Worm (Caenorhabditis elegans) whole organism, L3 larva: Measurements from ENCODE around the gene F13E9.11.

Experiments used
- R02D3.7 ChIP-seq: fragments of 150-350 bp; optimal IDR thresholded peaks from 2 replicates; lab custom pipeline; 2014; ENCODE audit warnings: missing biosample characterization, missing genetic modification characterization
- ceh-9 ChIP-seq: sonication (generic microtip); optimal IDR thresholded peaks from 2 replicates; lab custom pipeline; 2018; ENCODE audit warnings: missing biosample characterization, missing genetic modification characterization
- egl-27 ChIP-seq: sonication (generic microtip); optimal IDR thresholded peaks from 4 replicates; lab custom pipeline; 2017; ENCODE audit warnings: missing biosample characterization, missing genetic modification reagents, missing genetic modification characterization
- elt-2 ChIP-seq: sonication (generic microtip); optimal IDR thresholded peaks from 2 replicates; lab custom pipeline; 2016; ENCODE audit warnings: missing genetic modification reagents, mild to moderate bottlenecking, missing genetic modification characterization, missing compliant biosample characterization
- nhr-77 ChIP-seq: fragments of 150-350 bp; optimal IDR thresholded peaks from 2 replicates; lab custom pipeline; 2014; ENCODE audit warnings: missing biosample characterization, missing genetic modification characterization
- pqm-1 ChIP-seq: fragments of 150-350 bp; optimal IDR thresholded peaks from 2 replicates; lab custom pipeline; 2017; ENCODE audit warnings: missing biosample characterization, missing genetic modification characterization, inconsistent platforms
- sea-2 ChIP-seq: fragments of 150-350 bp; sonication (generic microtip); optimal IDR thresholded peaks from 4 replicates; lab custom pipeline; 2014; ENCODE audit warnings: missing biosample characterization, missing genetic modification reagents, missing genetic modification characterization
- unc-62 ChIP-seq: fragments of 150-350 bp; sonication (generic microtip); optimal IDR thresholded peaks from 4 replicates; lab custom pipeline; 2014; ENCODE audit warnings: missing biosample characterization, missing genetic modification reagents, missing genetic modification characterization

DNA sequence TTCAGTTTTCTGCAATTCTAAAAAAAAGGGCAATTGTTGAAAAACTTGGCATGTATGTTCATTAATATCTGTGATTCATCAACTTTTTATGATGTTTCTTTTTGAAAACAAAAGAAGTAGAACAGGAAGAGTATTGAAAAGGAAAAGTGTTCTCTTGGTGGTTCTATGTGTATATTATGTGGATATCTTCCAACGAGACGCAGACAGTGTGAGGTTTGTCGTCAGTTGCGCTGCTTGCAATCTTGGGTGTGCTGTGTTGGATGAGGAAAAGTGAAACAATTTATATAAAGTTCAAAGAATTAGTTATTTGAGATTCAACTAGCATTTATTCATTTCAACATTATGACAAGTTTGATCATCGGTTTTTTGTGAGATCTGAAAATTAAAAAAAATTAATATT, 16.5 kb downstream of the F13E9.11 start:
- TF ChIP-seq sea-2 (GFP tag; lab: Kevin White, UChicago) (no peak), egl-27 (tag; lab: Kevin White, UChicago) (no peak), nhr-77 (tag; lab: Kevin White, UChicago) (no peak), pqm-1 (tag; lab: Kevin White, UChicago) (no peak), R02D3.7 (tag; lab: Kevin White, UChicago) (no peak), unc-62 (no peak), ceh-9 (tag; lab: Kevin White, UChicago) (no peak), elt-2 (no peak)
